Worm (Caenorhabditis elegans): ENCODE data around the gene clc-11.

DNA sequence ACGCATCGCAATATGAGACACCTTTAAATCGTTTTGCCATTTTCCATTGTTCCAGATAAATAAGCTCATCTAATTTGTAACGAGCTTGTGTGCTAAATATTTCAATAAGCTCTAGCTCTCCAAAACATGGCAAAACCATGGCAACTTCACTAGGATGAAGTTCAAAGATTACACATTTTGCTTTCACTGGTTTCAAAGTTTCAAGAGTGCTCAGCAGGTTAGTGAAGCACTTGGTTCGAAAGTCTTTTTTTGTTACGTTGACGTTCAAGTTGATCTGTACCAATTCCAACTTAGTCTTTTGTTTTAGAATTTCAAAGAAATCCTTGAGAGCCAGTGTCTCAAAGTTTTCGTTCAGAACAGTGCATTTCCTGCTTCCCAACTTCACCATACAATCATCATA is 2.9 kb upstream of the clc-11 start, which contains the start of gene fbxa-18:
- TF ChIP-seq tbx-7 (tag; optimal IDR thresholded peaks at IDR 0.05) (no peak), fax-1 (tag; optimal IDR thresholded peaks at IDR 0.05) (no peak), ceh-22 (tag; optimal IDR thresholded peaks at IDR 0.05) (no peak)

All from whole organism, late embryonic.